Fruit fly (Drosophila melanogaster) whole organism, embryonic: ENCODE results near the gene Rfx.
A peak's percentile ranks its signal among the peaks of the same experiment; 100 is the strongest.

Experiments used
- Asciz ChIP-seq: fragments of 200-800 bp; sonication (Bioruptor generic); optimal IDR thresholded peaks from 2 replicates; lab custom pipeline; 2017; ENCODE audit warnings: missing biosample characterization, mild to moderate bottlenecking, missing genetic modification characterization, missing genetic modification reagents
- BtbVII ChIP-seq: fragments of 200-800 bp; sonication (Bioruptor generic); optimal IDR thresholded peaks from 3 replicates; lab custom pipeline; 2017; ENCODE audit warnings: missing biosample characterization, mild to moderate bottlenecking, missing genetic modification characterization
- CG11723 ChIP-seq: fragments of 200-800 bp; sonication (Bioruptor generic); optimal IDR thresholded peaks from 2 replicates; lab custom pipeline; 2017; ENCODE audit warnings: missing biosample characterization, mild to moderate bottlenecking, missing genetic modification characterization
- CG12769 ChIP-seq: fragments of 200-800 bp; sonication (Bioruptor generic); optimal IDR thresholded peaks from 2 replicates; lab custom pipeline; 2019; ENCODE audit warnings: missing biosample characterization, mild to moderate bottlenecking, missing genetic modification characterization, moderate library complexity
- CG13123 ChIP-seq: fragments of 200-800 bp; sonication (Bioruptor generic); optimal IDR thresholded peaks from 2 replicates; lab custom pipeline; 2016; ENCODE audit warnings: missing biosample characterization, missing genetic modification characterization
- CG13424 ChIP-seq: fragments of 200-800 bp; sonication (Bioruptor generic); optimal IDR thresholded peaks from 2 replicates; lab custom pipeline; 2019; ENCODE audit warnings: missing biosample characterization, mild to moderate bottlenecking, missing genetic modification characterization, moderate library complexity
- CG13624 ChIP-seq: fragments of 200-800 bp; sonication (Bioruptor generic); optimal IDR thresholded peaks from 2 replicates; lab custom pipeline; 2016; ENCODE audit warnings: missing biosample characterization, missing genetic modification characterization
- CG15514 ChIP-seq: fragments of 200-800 bp; sonication (Bioruptor generic); optimal IDR thresholded peaks from 3 replicates; lab custom pipeline; 2017; ENCODE audit warnings: missing biosample characterization, missing genetic modification characterization, mild to moderate bottlenecking, moderate library complexity, missing genetic modification reagents
- CG15696 ChIP-seq: fragments of 200-800 bp; sonication (Bioruptor generic); optimal IDR thresholded peaks from 2 replicates; lab custom pipeline; 2019; ENCODE audit warnings: missing biosample characterization, mild to moderate bottlenecking, missing genetic modification characterization, moderate library complexity
- CG17186 ChIP-seq: fragments of 200-800 bp; sonication (Bioruptor generic); optimal IDR thresholded peaks from 3 replicates; lab custom pipeline; 2017; ENCODE audit warnings: missing biosample characterization, missing genetic modification reagents, missing genetic modification characterization
- CG18764 ChIP-seq: fragments of 200-800 bp; sonication (Bioruptor generic); optimal IDR thresholded peaks from 3 replicates; lab custom pipeline; 2016; ENCODE audit warnings: missing biosample characterization, missing genetic modification characterization
- CG33557 ChIP-seq: fragments of 200-800 bp; sonication (Bioruptor generic); optimal IDR thresholded peaks from 2 replicates; lab custom pipeline; 2019; ENCODE audit warnings: missing biosample characterization, mild to moderate bottlenecking, missing genetic modification characterization, moderate library complexity
- CG34224 ChIP-seq: fragments of 200-800 bp; sonication (Bioruptor generic); IDR thresholded peaks from 3 replicates; pipeline ENCODE4 v1.3.6; 2022; ENCODE audit warnings: missing biosample characterization, missing genetic modification characterization; ENCODE audit not compliant: partially characterized antibody
- CG34376 ChIP-seq: fragments of 200-800 bp; sonication (Bioruptor generic); optimal IDR thresholded peaks from 2 replicates; lab custom pipeline; 2018; ENCODE audit warnings: missing biosample characterization, mild to moderate bottlenecking, missing genetic modification characterization
- CG4328 ChIP-seq: fragments of 200-800 bp; sonication (Bioruptor generic); optimal IDR thresholded peaks from 3 replicates; lab custom pipeline; 2017; ENCODE audit warnings: missing biosample characterization, missing genetic modification reagents, missing genetic modification characterization
- CG5245 ChIP-seq: fragments of 200-800 bp; sonication (Bioruptor generic); optimal IDR thresholded peaks from 3 replicates; lab custom pipeline; 2016; ENCODE audit warnings: missing biosample characterization, missing genetic modification characterization
- CG6854 ChIP-seq: fragments of 200-800 bp; sonication (Bioruptor generic); optimal IDR thresholded peaks from 3 replicates; lab custom pipeline; 2017; ENCODE audit warnings: missing biosample characterization, mild to moderate bottlenecking, missing genetic modification characterization
- CG7839 ChIP-seq: fragments of 200-800 bp; sonication (Bioruptor generic); optimal IDR thresholded peaks from 3 replicates; lab custom pipeline; 2018; ENCODE audit warnings: missing biosample characterization, mild to moderate bottlenecking, missing genetic modification characterization, moderate library complexity
- CG9727 ChIP-seq: fragments of 200-800 bp; sonication (Bioruptor generic); optimal IDR thresholded peaks from 3 replicates; lab custom pipeline; 2017; ENCODE audit warnings: missing biosample characterization, mild to moderate bottlenecking, missing genetic modification characterization
- CHES-1-like ChIP-seq: fragments of 200-800 bp; sonication (Bioruptor generic); optimal IDR thresholded peaks from 2 replicates; lab custom pipeline; 2016; ENCODE audit warnings: missing biosample characterization, missing genetic modification characterization
- CrebB ChIP-seq: fragments of 200-800 bp; sonication (Bioruptor generic); optimal IDR thresholded peaks from 3 replicates; lab custom pipeline; 2018; ENCODE audit warnings: missing biosample characterization, mild to moderate bottlenecking, missing genetic modification characterization
- Deaf1 ChIP-seq: fragments of 200-800 bp; optimal IDR thresholded peaks from 3 replicates; lab custom pipeline; 2019; ENCODE audit warnings: missing biosample characterization, mild to moderate bottlenecking, missing genetic modification characterization, moderate library complexity
- Fer1 ChIP-seq: fragments of 200-800 bp; sonication (Bioruptor generic); optimal IDR thresholded peaks from 2 replicates; lab custom pipeline; 2017; ENCODE audit warnings: missing biosample characterization, mild to moderate bottlenecking, missing genetic modification characterization
- Hey ChIP-seq: fragments of 200-800 bp; sonication (Bioruptor generic); optimal IDR thresholded peaks from 3 replicates; lab custom pipeline; 2018; ENCODE audit warnings: missing biosample characterization, mild to moderate bottlenecking, missing genetic modification characterization
- Jarid2 ChIP-seq: fragments of 200-800 bp; sonication (Bioruptor generic); optimal IDR thresholded peaks from 3 replicates; lab custom pipeline; 2017; ENCODE audit warnings: mild to moderate bottlenecking, missing biosample characterization, missing genetic modification reagents, missing genetic modification characterization
- Lpt ChIP-seq: fragments of >200 bp; optimal IDR thresholded peaks from 2 replicates; lab custom pipeline; 2018; ENCODE audit warnings: missing biosample characterization, missing genetic modification characterization
- Med ChIP-seq: fragments of 200-800 bp; sonication (Bioruptor generic); peaks from one replicate; lab custom pipeline; 2016; ENCODE audit warnings: missing biosample characterization, missing genetic modification characterization, mild to moderate bottlenecking, inconsistent platforms, moderate library complexity
- NfI ChIP-seq: fragments of 200-800 bp; sonication (Bioruptor generic); optimal IDR thresholded peaks from 3 replicates; lab custom pipeline; 2018; ENCODE audit warnings: missing biosample characterization, mild to moderate bottlenecking, missing genetic modification characterization, moderate library complexity
- Sry-δ ChIP-seq: fragments of 200-800 bp; sonication (Bioruptor generic); optimal IDR thresholded peaks from 2 replicates; lab custom pipeline; 2016; ENCODE audit warnings: missing biosample characterization, missing genetic modification characterization
- Stat92E ChIP-seq, 3 experiments: fragments of >200 bp in 2 of 3; fragments of 200-800 bp in 1 of 3; sonication (Bioruptor generic) in 1 of 3; optimal IDR thresholded peaks; 2 replicates each; lab custom pipeline; 2017 to 2019; ENCODE audit warnings: missing biosample characterization in 3 of 3, missing genetic modification characterization in 3 of 3, mild to moderate bottlenecking in 1 of 3, moderate library complexity in 1 of 3
- abd-A ChIP-seq: fragments of 200-800 bp; sonication (Bioruptor generic); optimal IDR thresholded peaks from 3 replicates; lab custom pipeline; 2019; ENCODE audit warnings: missing biosample characterization, mild to moderate bottlenecking, missing genetic modification characterization, moderate library complexity
- br ChIP-seq: fragments of >200 bp; optimal IDR thresholded peaks from 2 replicates; lab custom pipeline; 2017
- cwo ChIP-seq: fragments of 200-800 bp; sonication (Bioruptor generic); optimal IDR thresholded peaks from 3 replicates; lab custom pipeline; 2017; ENCODE audit warnings: missing biosample characterization, missing genetic modification characterization, mild to moderate bottlenecking, moderate library complexity, missing genetic modification reagents
- danr ChIP-seq: fragments of 200-800 bp; sonication (Bioruptor generic); IDR thresholded peaks from 2 replicates; pipeline ENCODE4 v1.3.6; 2022; ENCODE audit warnings: missing biosample characterization, missing genetic modification characterization
- ewg ChIP-seq: fragments of 200-800 bp; sonication (Bioruptor generic); optimal IDR thresholded peaks from 3 replicates; lab custom pipeline; 2017; ENCODE audit warnings: mild to moderate bottlenecking, missing biosample characterization, missing genetic modification reagents, missing genetic modification characterization
- lilli ChIP-seq: fragments of 200-800 bp; sonication (Bioruptor generic); optimal IDR thresholded peaks from 3 replicates; lab custom pipeline; 2016; ENCODE audit warnings: missing biosample characterization, missing genetic modification characterization
- mirr ChIP-seq: fragments of 200-800 bp; sonication (Bioruptor generic); optimal IDR thresholded peaks from 3 replicates; lab custom pipeline; 2018; ENCODE audit warnings: missing biosample characterization, mild to moderate bottlenecking, missing genetic modification characterization
- mld ChIP-seq: fragments of 200-800 bp; sonication (Bioruptor generic); IDR thresholded peaks from 3 replicates; pipeline ENCODE4 v1.3.6; 2022; ENCODE audit warnings: missing biosample characterization, missing genetic modification characterization; ENCODE audit not compliant: partially characterized antibody
- nau ChIP-seq: fragments of 200-800 bp; sonication (Bioruptor generic); optimal IDR thresholded peaks from 3 replicates; lab custom pipeline; 2017; ENCODE audit warnings: missing biosample characterization, mild to moderate bottlenecking, missing genetic modification characterization, missing genetic modification reagents
- nom ChIP-seq: fragments of 200-800 bp; sonication (Bioruptor generic); optimal IDR thresholded peaks from 2 replicates; lab custom pipeline; 2017; ENCODE audit warnings: missing biosample characterization, missing genetic modification characterization, mild to moderate bottlenecking, moderate library complexity, missing genetic modification reagents
- pfk ChIP-seq: fragments of 200-800 bp; sonication (Bioruptor generic); optimal IDR thresholded peaks from 2 replicates; lab custom pipeline; 2018; ENCODE audit warnings: missing biosample characterization, mild to moderate bottlenecking, missing genetic modification characterization, moderate library complexity
- ro ChIP-seq: fragments of 200-800 bp; sonication (Bioruptor generic); IDR thresholded peaks from 2 replicates; pipeline ENCODE4 v1.3.6; 2022; ENCODE audit warnings: missing biosample characterization, missing genetic modification characterization
- sd ChIP-seq: fragments of 200-800 bp; sonication (Bioruptor generic); optimal IDR thresholded peaks from 3 replicates; lab custom pipeline; 2018; ENCODE audit warnings: missing biosample characterization, mild to moderate bottlenecking, missing genetic modification characterization, moderate library complexity
- sens-2 ChIP-seq: fragments of 200-800 bp; sonication (Bioruptor generic); IDR thresholded peaks from 2 replicates; pipeline ENCODE4 v1.3.6; 2022; ENCODE audit warnings: missing biosample characterization, missing genetic modification characterization
- slbo ChIP-seq: fragments of 200-800 bp; sonication (Bioruptor generic); IDR thresholded peaks from 2 replicates; pipeline ENCODE4 v1.3.6; 2022; ENCODE audit warnings: missing biosample characterization, missing genetic modification characterization
- twi ChIP-seq: fragments of 200-800 bp; optimal IDR thresholded peaks from 2 replicates; lab custom pipeline; 2019; ENCODE audit warnings: missing biosample characterization, mild to moderate bottlenecking, missing genetic modification characterization, moderate library complexity
- wek ChIP-seq: fragments of 200-800 bp; sonication (Bioruptor generic); optimal IDR thresholded peaks from 3 replicates; lab custom pipeline; 2018; ENCODE audit warnings: missing biosample characterization, mild to moderate bottlenecking, missing genetic modification characterization, moderate library complexity

The Rfx gene

dm6 chr3R:10388128-10389026 is 10.5 kb upstream of the Rfx start, which contains the start of gene cwo:
TSS of gene cwo (plus strand) at chr3R:10388258.
- TF ChIP-seq BtbVII (GFP tag; lab: Kevin White, UChicago) (peak; percentile 2), Lpt (GFP tag; lab: Kevin White, UChicago) (no peak), mirr (peak; percentile 77), Stat92E (GFP tag; optimal IDR thresholded peaks at IDR 0.05; lab: Kevin White, UChicago) (peak in 1 of 3 experiments; percentile 44), ro (GFP tag; lab: Robert Waterston, UW) (no peak), twi (no peak), CG4328 (GFP tag; lab: Kevin White, UChicago) (peak; percentile 44), CG9727 (peak; percentile 37), Hey (tag; lab: Kevin White, UChicago) (peak; percentile 54), pfk (peak; percentile 73), slbo (GFP tag; lab: Robert Waterston, UW) (no peak), CG34224 (no peak), NfI (peak; percentile 6), CrebB (tag; lab: Kevin White, UChicago) (peak; percentile 24), cwo (peak; percentile 100), nom (GFP tag; lab: Kevin White, UChicago) (peak; percentile 8), Deaf1 (tag; lab: Kevin White, UChicago) (peak; percentile 55), CHES-1-like (GFP tag; lab: Kevin White, UChicago) (peak; percentile 60), Jarid2 (peak; percentile 80), CG7839 (tag; lab: Kevin White, UChicago) (no peak), CG18764 (GFP tag; lab: Kevin White, UChicago) (no peak), nau (GFP tag; lab: Kevin White, UChicago) (no peak), Fer1 (peak; percentile 55), CG6854 (GFP tag; lab: Kevin White, UChicago) (no peak), CG15696 (tag; lab: Kevin White, UChicago) (peak; percentile 54), CG17186 (peak; percentile 5), danr (GFP tag; lab: Robert Waterston, UW) (no peak), sd (tag; lab: Kevin White, UChicago) (peak; percentile 61), br (lab: Kevin White, UChicago) (no peak), sens-2 (GFP tag; lab: Robert Waterston, UW) (no peak), abd-A (tag; lab: Kevin White, UChicago) (peak; percentile 78), wek (GFP tag; lab: Kevin White, UChicago) (peak; percentile 56), CG13424 (tag; lab: Kevin White, UChicago) (peak; percentile 19), CG15514 (GFP tag; lab: Kevin White, UChicago) (peak; percentile 25), CG33557 (GFP tag; lab: Kevin White, UChicago) (peak; percentile 39), CG11723 (no peak), CG13123 (peak; percentile 12), CG34376 (peak; percentile 25), CG5245 (no peak), CG12769 (tag; lab: Kevin White, UChicago) (peak; percentile 82), Sry-δ (peak; percentile 3), Asciz (GFP tag; lab: Kevin White, UChicago) (peak; percentile 65), Med (peak; percentile 87), CG13624 (peak; percentile 14), mld (no peak), ewg (GFP tag; lab: Kevin White, UChicago) (peak; percentile 17), lilli (GFP tag; lab: Kevin White, UChicago) (no peak)
